Worm (Caenorhabditis elegans) whole organism, mixed stage, embryonic: ENCODE results near the gene ubc-26.

Experiments used
- ceh-43 ChIP-seq: fragments of 200-800 bp; sonication (Bioruptor generic); optimal IDR thresholded peaks from 2 replicates; lab custom pipeline; 2018; ENCODE audit warnings: mild to moderate bottlenecking, missing genetic modification characterization, moderate library complexity, missing compliant biosample characterization
- drap-1 ChIP-seq: fragments of 200-800 bp; sonication (Bioruptor generic); optimal IDR thresholded peaks from 3 replicates; lab custom pipeline; 2018; ENCODE audit warnings: mild to moderate bottlenecking, missing genetic modification characterization, missing compliant biosample characterization
- elt-3 ChIP-seq: fragments of 150-350 bp; optimal IDR thresholded peaks from 2 replicates; lab custom pipeline; 2014; ENCODE audit warnings: missing biosample characterization, missing genetic modification characterization
- hlh-1 ChIP-seq: fragments of 150-350 bp; optimal IDR thresholded peaks from 2 replicates; lab custom pipeline; 2014; ENCODE audit warnings: missing biosample characterization, missing genetic modification reagents, missing genetic modification characterization
- lin-32 ChIP-seq: fragments of 200-800 bp; sonication (Bioruptor generic); optimal IDR thresholded peaks from 2 replicates; lab custom pipeline; 2018; ENCODE audit warnings: mild to moderate bottlenecking, missing genetic modification characterization, missing compliant biosample characterization
- lsy-2 ChIP-seq: fragments of 150-350 bp; optimal IDR thresholded peaks from 2 replicates; lab custom pipeline; 2014; ENCODE audit warnings: missing biosample characterization, missing genetic modification characterization
- nhr-12 ChIP-seq: fragments of 150-350 bp; optimal IDR thresholded peaks from 2 replicates; lab custom pipeline; 2014; ENCODE audit warnings: missing biosample characterization, missing genetic modification characterization
- nhr-237 ChIP-seq: fragments of 150-350 bp; optimal IDR thresholded peaks from 2 replicates; lab custom pipeline; 2014; ENCODE audit warnings: missing biosample characterization, missing genetic modification characterization
- nhr-28 ChIP-seq: fragments of 150-350 bp; optimal IDR thresholded peaks from 2 replicates; lab custom pipeline; 2014; ENCODE audit warnings: missing biosample characterization, missing genetic modification characterization
- nhr-76 ChIP-seq: sonication (generic microtip); optimal IDR thresholded peaks from 2 replicates; lab custom pipeline; 2017; ENCODE audit warnings: missing biosample characterization, missing genetic modification characterization
- pha-4 ChIP-seq: fragments of 150-350 bp; optimal IDR thresholded peaks from 2 replicates; lab custom pipeline; 2018; ENCODE audit warnings: missing biosample characterization, missing genetic modification reagents, missing genetic modification characterization
- unc-62 ChIP-seq: fragments of 150-350 bp; optimal IDR thresholded peaks from 2 replicates; lab custom pipeline; 2014; ENCODE audit warnings: missing biosample characterization, missing genetic modification reagents, missing genetic modification characterization

- TF ChIP-seq lin-32 (no peak), drap-1 (GFP tag; lab: Kevin White, UChicago) (no peak), pha-4 (tag; lab: Kevin White, UChicago) (no peak), hlh-1 (tag; lab: Kevin White, UChicago) (no peak), nhr-28 (no peak), ceh-43 (GFP tag; lab: Kevin White, UChicago) (no peak), unc-62 (GFP tag; lab: Kevin White, UChicago) (no peak), lsy-2 (no peak), nhr-12 (tag; lab: Kevin White, UChicago) (no peak), nhr-76 (no peak), nhr-237 (no peak), elt-3 (no peak)
Measured at ce11 chrII:2930499-2930898, 30.4 kb upstream of the ubc-26 start, which contains the start of the genes irld-64 and irld-63.
